Fruit fly (Drosophila melanogaster) whole organism, embryonic: Measurements from ENCODE around the gene Tao.

ENCODE experiments used
- CG10267 ChIP-seq: fragments of 200-800 bp; sonication (Bioruptor generic); optimal IDR thresholded peaks from 2 replicates; lab custom pipeline; 2018; ENCODE audit warnings: missing biosample characterization, mild to moderate bottlenecking, missing genetic modification characterization, moderate library complexity
- CG11093 ChIP-seq: fragments of 200-800 bp; sonication (Bioruptor generic); IDR thresholded peaks from 3 replicates; pipeline ENCODE4 v1.3.6; 2022; ENCODE audit warnings: missing biosample characterization, missing genetic modification characterization
- CG11696 ChIP-seq: fragments of 200-800 bp; sonication (Bioruptor generic); IDR thresholded peaks from 2 replicates; pipeline ENCODE4 v1.3.6; 2022; ENCODE audit warnings: missing biosample characterization, missing genetic modification characterization
- CG12219 ChIP-seq: fragments of 200-800 bp; sonication (Bioruptor generic); optimal IDR thresholded peaks from 3 replicates; lab custom pipeline; 2018; ENCODE audit warnings: missing biosample characterization, mild to moderate bottlenecking, missing genetic modification characterization
- CG14441 ChIP-seq: fragments of 200-800 bp; sonication (Bioruptor generic); IDR thresholded peaks from 2 replicates; pipeline ENCODE4 v1.3.6; 2022; ENCODE audit warnings: missing biosample characterization, missing genetic modification characterization
- CG14710 ChIP-seq: fragments of 200-800 bp; sonication (Bioruptor generic); optimal IDR thresholded peaks from 3 replicates; lab custom pipeline; 2019; ENCODE audit warnings: missing biosample characterization, mild to moderate bottlenecking, missing genetic modification characterization, moderate library complexity
- CG14860 ChIP-seq: fragments of 200-800 bp; sonication (Bioruptor generic); IDR thresholded peaks from 3 replicates; pipeline ENCODE4 v1.3.6; 2022; ENCODE audit warnings: missing biosample characterization, missing genetic modification characterization; ENCODE audit not compliant: partially characterized antibody
- CG17802 ChIP-seq: fragments of 200-800 bp; sonication (Bioruptor generic); optimal IDR thresholded peaks from 2 replicates; lab custom pipeline; 2018; ENCODE audit warnings: missing biosample characterization, mild to moderate bottlenecking, missing genetic modification characterization, moderate library complexity
- CG18476 ChIP-seq: fragments of 200-800 bp; sonication (Bioruptor generic); optimal IDR thresholded peaks from 2 replicates; lab custom pipeline; 2016; ENCODE audit warnings: missing biosample characterization, mild to moderate bottlenecking, missing genetic modification characterization
- CG2120 ChIP-seq: fragments of 200-800 bp; sonication (Bioruptor generic); optimal IDR thresholded peaks from 3 replicates; lab custom pipeline; 2016; ENCODE audit warnings: missing biosample characterization, missing genetic modification characterization
- CG33557 ChIP-seq: fragments of 200-800 bp; sonication (Bioruptor generic); optimal IDR thresholded peaks from 2 replicates; lab custom pipeline; 2019; ENCODE audit warnings: missing biosample characterization, mild to moderate bottlenecking, missing genetic modification characterization, moderate library complexity
- CG3726 ChIP-seq: fragments of 200-800 bp; sonication (Bioruptor generic); IDR thresholded peaks from 3 replicates; pipeline ENCODE4, ENCODE4 v1.3.6; 2022; ENCODE audit warnings: missing biosample characterization, missing genetic modification characterization
- CG6813 ChIP-seq: fragments of 200-800 bp; sonication (Bioruptor generic); optimal IDR thresholded peaks from 2 replicates; lab custom pipeline; 2017; ENCODE audit warnings: missing biosample characterization, missing genetic modification characterization, mild to moderate bottlenecking, moderate library complexity, missing genetic modification reagents
- CkIIα-i1 ChIP-seq: fragments of 200-800 bp; sonication (Bioruptor generic); IDR thresholded peaks from 2 replicates; pipeline ENCODE4 v1.3.6; 2022; ENCODE audit warnings: missing biosample characterization, missing genetic modification characterization
- D ChIP-seq, 2 experiments: fragments of 200-800 bp in 1 of 2; fragments of >200 bp in 1 of 2; sonication (Bioruptor generic) in 1 of 2; optimal IDR thresholded peaks; 2 replicates in 1 of 2; 3 replicates in 1 of 2; lab custom pipeline; 2017; ENCODE audit warnings: mild to moderate bottlenecking in 1 of 2, missing biosample characterization in 1 of 2, missing genetic modification characterization in 1 of 2, missing genetic modification reagents in 1 of 2
- D19A ChIP-seq: fragments of 200-800 bp; optimal IDR thresholded peaks from 3 replicates; lab custom pipeline; 2019; ENCODE audit warnings: missing biosample characterization, mild to moderate bottlenecking, missing genetic modification characterization, moderate library complexity
- Doc2 ChIP-seq: fragments of 200-800 bp; sonication (Bioruptor generic); IDR thresholded peaks from 2 replicates; pipeline ENCODE4 v1.3.6; 2022; ENCODE audit warnings: missing biosample characterization, missing genetic modification characterization
- Eip74EF ChIP-seq, 2 experiments: fragments of 200-800 bp in 1 of 2; fragments of >200 bp in 1 of 2; sonication (Bioruptor generic) in 1 of 2; optimal IDR thresholded peaks; 2 replicates each; lab custom pipeline; 2017 to 2019; ENCODE audit warnings: missing biosample characterization in 2 of 2, missing genetic modification characterization in 2 of 2, mild to moderate bottlenecking in 1 of 2, moderate library complexity in 1 of 2
- Fer2 ChIP-seq: fragments of 200-800 bp; sonication (Bioruptor generic); optimal IDR thresholded peaks from 2 replicates; lab custom pipeline; 2018; ENCODE audit warnings: missing biosample characterization, mild to moderate bottlenecking, missing genetic modification characterization, moderate library complexity
- Gug ChIP-seq: fragments of 200-800 bp; sonication (Bioruptor generic); IDR thresholded peaks from 4 replicates; pipeline ENCODE4 v1.3.6; 2022; ENCODE audit warnings: missing biosample characterization, missing genetic modification characterization
- Ptx1 ChIP-seq: fragments of 200-800 bp; sonication (Bioruptor generic); IDR thresholded peaks from 2 replicates; pipeline ENCODE4 v1.3.6; 2022; ENCODE audit warnings: missing biosample characterization, missing genetic modification characterization
- Spps ChIP-seq: fragments of 200-800 bp; sonication (Bioruptor generic); optimal IDR thresholded peaks from 2 replicates; lab custom pipeline; 2018; ENCODE audit warnings: missing biosample characterization, mild to moderate bottlenecking, missing genetic modification characterization
- Tbp ChIP-seq: fragments of >200 bp; optimal IDR thresholded peaks from 2 replicates; lab custom pipeline; 2018; ENCODE audit warnings: missing biosample characterization, missing genetic modification characterization
- Xrp1 ChIP-seq: fragments of 200-800 bp; sonication (Bioruptor generic); IDR thresholded peaks from 2 replicates; pipeline ENCODE4 v1.3.6; 2022; ENCODE audit warnings: missing biosample characterization, missing genetic modification characterization
- ase ChIP-seq: fragments of 200-800 bp; sonication (Bioruptor generic); IDR thresholded peaks from 3 replicates; pipeline ENCODE4 v1.3.6; 2022; ENCODE audit warnings: missing biosample characterization, missing genetic modification characterization
- cad ChIP-seq: fragments of >200 bp; optimal IDR thresholded peaks from 2 replicates; lab custom pipeline; 2017; ENCODE audit warnings: missing biosample characterization, missing genetic modification characterization
- chif ChIP-seq, 2 experiments: fragments of 200-800 bp; sonication (Bioruptor generic); optimal IDR thresholded peaks; 3 replicates each; lab custom pipeline; 2016; ENCODE audit warnings: missing biosample characterization in 2 of 2, missing genetic modification characterization in 2 of 2
- chinmo ChIP-seq: fragments of 200-800 bp; sonication (Bioruptor generic); IDR thresholded peaks from 4 replicates; pipeline ENCODE4 v1.3.6; 2022; ENCODE audit warnings: missing biosample characterization, missing genetic modification characterization; ENCODE audit not compliant: partially characterized antibody
- chn ChIP-seq: fragments of 200-800 bp; sonication (Bioruptor generic); optimal IDR thresholded peaks from 2 replicates; lab custom pipeline; 2016; ENCODE audit warnings: missing biosample characterization, missing genetic modification characterization
- dpn ChIP-seq, 2 experiments: fragments of 200-800 bp; sonication (Bioruptor generic); optimal IDR thresholded peaks; 3 replicates each; lab custom pipeline; 2016; ENCODE audit warnings: missing biosample characterization in 2 of 2, missing genetic modification characterization in 2 of 2
- dysf ChIP-seq: fragments of 200-800 bp; sonication (Bioruptor generic); IDR thresholded peaks from 3 replicates; pipeline ENCODE4 v1.3.6; 2022; ENCODE audit warnings: missing biosample characterization, missing genetic modification characterization
- esg ChIP-seq: fragments of 200-800 bp; sonication (Bioruptor generic); conservative IDR thresholded peaks from 2 replicates; pipeline ENCODE4 v1.3.6; 2022; ENCODE audit warnings: missing biosample characterization, missing genetic modification characterization
- fd96Cb ChIP-seq: fragments of 200-800 bp; sonication (Bioruptor generic); optimal IDR thresholded peaks from 2 replicates; lab custom pipeline; 2018; ENCODE audit warnings: missing biosample characterization, mild to moderate bottlenecking, missing genetic modification characterization, moderate library complexity
- fru ChIP-seq: fragments of >200 bp; optimal IDR thresholded peaks from 2 replicates; lab custom pipeline; 2017
- gce ChIP-seq: fragments of 200-800 bp; sonication (Bioruptor generic); IDR thresholded peaks from 3 replicates; pipeline ENCODE4 v1.3.6; 2022; ENCODE audit warnings: missing biosample characterization, missing genetic modification characterization
- grau ChIP-seq: fragments of 200-800 bp; optimal IDR thresholded peaks from 3 replicates; lab custom pipeline; 2019; ENCODE audit warnings: missing biosample characterization, mild to moderate bottlenecking, missing genetic modification characterization, moderate library complexity
- grn ChIP-seq: fragments of 200-800 bp; sonication (Bioruptor generic); optimal IDR thresholded peaks from 3 replicates; lab custom pipeline; 2017; ENCODE audit warnings: missing biosample characterization, missing genetic modification characterization
- hkb ChIP-seq, 2 experiments: fragments of 200-800 bp in 1 of 2; fragments of >200 bp in 1 of 2; sonication (Bioruptor generic) in 1 of 2; IDR thresholded peaks in 1 of 2; optimal IDR thresholded peaks in 1 of 2; 2 replicates each; pipeline versions ENCODE4 v1.3.6 to Lab custom; 2017 to 2022; ENCODE audit warnings: missing biosample characterization in 1 of 2, missing genetic modification characterization in 1 of 2
- jumu ChIP-seq: fragments of 200-800 bp; sonication (Bioruptor generic); optimal IDR thresholded peaks from 3 replicates; lab custom pipeline; 2016; ENCODE audit warnings: missing biosample characterization, missing genetic modification characterization
- kah ChIP-seq: fragments of 200-800 bp; sonication (Bioruptor generic); optimal IDR thresholded peaks from 2 replicates; lab custom pipeline; 2018; ENCODE audit warnings: missing biosample characterization, mild to moderate bottlenecking, missing genetic modification characterization
- lov ChIP-seq, 2 experiments: fragments of 200-800 bp in 1 of 2; fragments of >200 bp in 1 of 2; sonication (Bioruptor generic) in 1 of 2; IDR thresholded peaks in 1 of 2; optimal IDR thresholded peaks in 1 of 2; 2 replicates in 1 of 2; 3 replicates in 1 of 2; pipeline versions ENCODE4 v1.3.6 to Lab custom; 2017 to 2022; ENCODE audit warnings: missing biosample characterization in 1 of 2, missing genetic modification characterization in 1 of 2
- luna ChIP-seq: fragments of 200-800 bp; sonication (Bioruptor generic); optimal IDR thresholded peaks from 2 replicates; lab custom pipeline; 2016; ENCODE audit warnings: missing biosample characterization, missing genetic modification characterization
- mam ChIP-seq: fragments of 200-800 bp; sonication (Bioruptor generic); optimal IDR thresholded peaks from 3 replicates; lab custom pipeline; 2016; ENCODE audit warnings: missing biosample characterization, missing genetic modification characterization
- nerfin-1 ChIP-seq: fragments of 200-800 bp; sonication (Bioruptor generic); optimal IDR thresholded peaks from 3 replicates; lab custom pipeline; 2019; ENCODE audit warnings: missing biosample characterization, mild to moderate bottlenecking, missing genetic modification characterization, moderate library complexity
- odd ChIP-seq: fragments of 200-800 bp; sonication (Bioruptor generic); optimal IDR thresholded peaks from 2 replicates; lab custom pipeline; 2017; ENCODE audit warnings: missing biosample characterization, mild to moderate bottlenecking, missing genetic modification characterization
- sens ChIP-seq: fragments of 200-800 bp; sonication (Bioruptor generic); peaks from one replicate; lab custom pipeline; 2016; ENCODE audit warnings: missing biosample characterization, missing genetic modification characterization
- vfl ChIP-seq: fragments of 200-800 bp; sonication (Bioruptor generic); optimal IDR thresholded peaks from 2 replicates; lab custom pipeline; 2016; ENCODE audit warnings: missing biosample characterization, missing genetic modification characterization

Tao gene

DNA sequence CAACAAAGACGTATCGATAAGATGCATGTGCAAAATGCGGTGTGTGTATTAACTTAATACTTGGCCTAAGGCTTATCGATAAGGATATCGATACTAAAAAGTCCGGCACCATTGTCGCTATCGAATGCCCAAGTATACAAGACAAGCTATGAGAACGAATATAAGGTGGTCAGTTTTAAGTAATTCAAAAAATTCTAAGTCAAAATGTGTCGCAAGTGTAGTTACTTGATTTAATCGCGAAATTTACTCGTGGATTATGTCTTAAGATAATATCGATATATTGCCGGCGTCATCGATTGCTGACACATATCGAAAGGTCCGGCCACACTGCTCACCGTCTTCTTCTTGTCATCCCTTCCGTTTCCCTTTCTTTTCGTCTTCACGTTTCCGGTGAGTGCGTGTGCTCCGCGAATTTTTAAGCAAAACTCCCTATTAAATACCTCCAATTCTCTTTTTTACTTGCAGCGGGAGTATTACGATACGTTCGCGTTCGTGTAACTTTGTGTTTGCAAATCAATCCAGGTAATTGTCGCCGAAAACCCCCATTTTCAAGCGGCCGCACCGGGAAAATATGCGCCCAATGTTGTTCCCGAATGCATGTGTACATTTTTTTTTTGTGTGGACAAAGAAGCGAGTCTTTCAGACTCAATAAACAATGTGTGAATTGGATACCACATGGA is 18.2 kb upstream of the Tao start, which contains the start of gene RpS10b (continued):
- TF ChIP-seq lov (optimal IDR thresholded peaks at IDR 0.05; lab: Kevin White, UChicago) (no peak), lov (GFP tag; IDR thresholded peaks at IDR 0.05; lab: Robert Waterston, UW) (peak; percentile 89), chinmo (peak; percentile 92; the same call in 3 of the 4 replicates), grau (tag; lab: Kevin White, UChicago) (peak; percentile 81), vfl (GFP tag; lab: Kevin White, UChicago) (no peak), ase (GFP tag; lab: Robert Waterston, UW) (peak; percentile 78), mam (peak; percentile 19), hkb (optimal IDR thresholded peaks at IDR 0.05; lab: Kevin White, UChicago) (peak; percentile 49), hkb (GFP tag; IDR thresholded peaks at IDR 0.05; lab: Robert Waterston, UW) (peak; percentile 78), CG2120 (peak; percentile 65), CG12219 (GFP tag; lab: Kevin White, UChicago) (peak; percentile 89), dysf (GFP tag; lab: Robert Waterston, UW) (peak; percentile 81), dpn (GFP tag; optimal IDR thresholded peaks at IDR 0.05; lab: Kevin White, UChicago) (peak; percentile 58 to 79), Gug (GFP tag; lab: Robert Waterston, UW) (peak; percentile 49; the same call in 2 of the 4 replicates), D (optimal IDR thresholded peaks at IDR 0.05; lab: Kevin White, UChicago) (peak; percentile 56), D (GFP tag; optimal IDR thresholded peaks at IDR 0.05; lab: Kevin White, UChicago) (peak; percentile 90), Fer2 (peak; percentile 81), jumu (GFP tag; lab: Kevin White, UChicago) (peak; percentile 73), gce (GFP tag; lab: Robert Waterston, UW) (peak; percentile 87), Ptx1 (GFP tag; lab: Robert Waterston, UW) (peak; percentile 61), fd96Cb (tag; lab: Kevin White, UChicago) (peak; percentile 56), CG10267 (tag; lab: Kevin White, UChicago) (peak; percentile 84), grn (GFP tag; lab: Kevin White, UChicago) (peak; percentile 79), kah (GFP tag; lab: Kevin White, UChicago) (peak; percentile 89), CG14860 (peak; percentile 97), nerfin-1 (tag; lab: Kevin White, UChicago) (peak; percentile 88), CkIIα-i1 (GFP tag; lab: Robert Waterston, UW) (0 out of 2 replicates have a peak, but pooled peaks have one; percentile 17), CG6813 (GFP tag; lab: Kevin White, UChicago) (peak; percentile 96), cad (GFP tag; lab: Kevin White, UChicago) (no peak), esg (GFP tag; lab: Robert Waterston, UW) (0 out of 2 replicates have a peak, but pooled peaks have one; percentile 19), luna (GFP tag; lab: Kevin White, UChicago) (peak; percentile 47), fru (no peak), chn (GFP tag; lab: Kevin White, UChicago) (peak; percentile 23), Doc2 (no peak), Tbp (GFP tag; lab: Kevin White, UChicago) (peak; percentile 39), CG3726 (GFP tag; lab: Robert Waterston, UW) (peak; percentile 66; the same call in 2 of the 3 replicates), CG17802 (tag; lab: Kevin White, UChicago) (peak; percentile 74), D19A (tag; lab: Kevin White, UChicago) (peak; percentile 31), CG18476 (peak; percentile 70), Xrp1 (0 out of 2 replicates have a peak, but pooled peaks have one; percentile 6), CG11696 (GFP tag; lab: Robert Waterston, UW) (peak; percentile 62; the same call in 1 of the 2 replicates), CG33557 (GFP tag; lab: Kevin White, UChicago) (peak; percentile 86), odd (GFP tag; lab: Kevin White, UChicago) (peak; percentile 97), sens (peak; percentile 96), chif (GFP tag; optimal IDR thresholded peaks at IDR 0.05; lab: Kevin White, UChicago) (peak; percentile 63 to 89), CG14710 (tag; lab: Kevin White, UChicago) (peak; percentile 93), CG11093 (GFP tag; lab: Robert Waterston, UW) (no peak), Spps (peak; percentile 65), CG14441 (peak; percentile 56; the same call in 1 of the 2 replicates), Eip74EF (GFP tag; optimal IDR thresholded peaks at IDR 0.05; lab: Kevin White, UChicago) (peak in 1 of 2 experiments; percentile 87)
